ENCODE assay signal across 2 fruit fly cellular contexts in genomic region chr3R:18234699-18235257, dm6.
TF ChIP-seq lines count a peak whose summit lies in the region.

No protein-coding gene starts in this region.

- no peak for TF ChIP-seq CTCF in whole organism, embryonic (GFP tag; optimal IDR thresholded peaks at IDR 0.05; lab: Kevin White, UChicago)

TF ChIP-seq in whole organism, embryonic, 481 proteins besides CTCF, POLR2A, EP300 and RAD21:
- peak; percentile 86 for TF ChIP-seq CG5180 (GFP tag; optimal IDR thresholded peaks at IDR 0.05; lab: Kevin White, UChicago)
- no peak for TF ChIP-seq CG31224 (GFP tag; IDR thresholded peaks at IDR 0.05; lab: Robert Waterston, UW)
- TF ChIP-seq HLHmδ (GFP tag; optimal IDR thresholded peaks at IDR 0.05; lab: Kevin White, UChicago): peak; percentile 11
- peak in 1 of 2 experiments; percentile 29 for TF ChIP-seq tll (GFP tag; optimal IDR thresholded peaks at IDR 0.05; lab: Kevin White, UChicago)
- peak; percentile 97 for TF ChIP-seq nerfin-1 (tag; optimal IDR thresholded peaks at IDR 0.05; lab: Kevin White, UChicago)
- no peak for TF ChIP-seq Aef1 (GFP tag; IDR thresholded peaks at IDR 0.05; lab: Robert Waterston, UW)
- TF ChIP-seq CG4404 (GFP tag; IDR thresholded peaks at IDR 0.05; lab: Robert Waterston, UW): no peak
- TF ChIP-seq B-H1 (GFP tag; IDR thresholded peaks at IDR 0.05; lab: Robert Waterston, UW): no peak
- no peak for TF ChIP-seq phol (tag; optimal IDR thresholded peaks at IDR 0.05; lab: Kevin White, UChicago)
- TF ChIP-seq pros (GFP tag; optimal IDR thresholded peaks at IDR 0.05; lab: Kevin White, UChicago): peak; percentile 81
- peak in 1 of 2 experiments; percentile 84 for TF ChIP-seq insv (GFP tag; optimal IDR thresholded peaks at IDR 0.05; lab: Kevin White, UChicago)
- no peak for TF ChIP-seq oc (tag; optimal IDR thresholded peaks at IDR 0.05; lab: Kevin White, UChicago)
- TF ChIP-seq trem (tag; optimal IDR thresholded peaks at IDR 0.05; lab: Kevin White, UChicago): no peak
- no peak for TF ChIP-seq E2f2 (GFP tag; IDR thresholded peaks at IDR 0.05; lab: Robert Waterston, UW)
- TF ChIP-seq crol (GFP tag; IDR thresholded peaks at IDR 0.05; lab: Robert Waterston, UW): no peak
- TF ChIP-seq mld (GFP tag; IDR thresholded peaks at IDR 0.05; lab: Robert Waterston, UW; ENCODE audit: partially characterized antibody): no peak
- no peak for TF ChIP-seq gfzf (GFP tag; optimal IDR thresholded peaks at IDR 0.05; lab: Kevin White, UChicago)
- TF ChIP-seq Stat92E (GFP tag; optimal IDR thresholded peaks at IDR 0.05; lab: Kevin White, UChicago): no peak
- no peak for TF ChIP-seq Med (GFP tag; lab: Kevin White, UChicago)
- peak; percentile 46 for TF ChIP-seq D (optimal IDR thresholded peaks at IDR 0.05; lab: Kevin White, UChicago)
- no peak for TF ChIP-seq D (GFP tag; optimal IDR thresholded peaks at IDR 0.05; lab: Kevin White, UChicago)
- no peak for TF ChIP-seq mirr (GFP tag; optimal IDR thresholded peaks at IDR 0.05; lab: Kevin White, UChicago)
- no peak for TF ChIP-seq CG10959 (GFP tag; IDR thresholded peaks at IDR 0.05; lab: Robert Waterston, UW)
- peak; percentile 66 for TF ChIP-seq Ets65A (GFP tag; lab: Kevin White, UChicago)
- TF ChIP-seq abd-A (tag; optimal IDR thresholded peaks at IDR 0.05; lab: Kevin White, UChicago): no peak
- peak; percentile 72 for TF ChIP-seq gcm (GFP tag; optimal IDR thresholded peaks at IDR 0.05; lab: Kevin White, UChicago)

TF ChIP-seq in whole organism, pupa, 21 proteins besides CTCF, POLR2A, EP300 and RAD21:
- TF ChIP-seq CG9948 (tag; optimal IDR thresholded peaks at IDR 0.05; lab: Kevin White, UChicago) (no peak), fd96Ca (GFP tag; IDR thresholded peaks at IDR 0.05; lab: Robert Waterston, UW) (0 out of 3 replicates have a peak, but pooled peaks have one; percentile 14), CG14655 (GFP tag; optimal IDR thresholded peaks at IDR 0.05; lab: Kevin White, UChicago) (no peak)
